Fruit fly (Drosophila melanogaster): ENCODE results near the gene CG5157.

dm6 chr3L:16146539-16146934 lies 8.9 kb upstream of the CG5157 start:
- no peak for TF ChIP-seq CG8478 (optimal IDR thresholded peaks at IDR 0.05)
- no peak for TF ChIP-seq CTCF (optimal IDR thresholded peaks at IDR 0.05)

Data from S2 (cell line).